Worm (Caenorhabditis elegans) whole organism, L2 larva: ENCODE results near the gene ets-9.

ENCODE experiments used
- R02D3.7 ChIP-seq: fragments of 150-350 bp; optimal IDR thresholded peaks from 2 replicates; lab custom pipeline; 2014; ENCODE audit warnings: missing biosample characterization, missing genetic modification characterization
- elt-3 ChIP-seq: sonication (generic microtip); optimal IDR thresholded peaks from 2 replicates; lab custom pipeline; 2017; ENCODE audit warnings: missing biosample characterization, missing genetic modification characterization
- mab-5 ChIP-seq: fragments of 150-350 bp; optimal IDR thresholded peaks from 2 replicates; lab custom pipeline; 2014; ENCODE audit warnings: missing biosample characterization, missing genetic modification characterization
- nhr-11 ChIP-seq: fragments of 150-350 bp; optimal IDR thresholded peaks from 2 replicates; lab custom pipeline; 2014; ENCODE audit warnings: missing biosample characterization, missing genetic modification characterization
- nhr-77 ChIP-seq: fragments of 150-350 bp; optimal IDR thresholded peaks from 2 replicates; lab custom pipeline; 2014; ENCODE audit warnings: missing biosample characterization, missing genetic modification characterization
- ztf-11 ChIP-seq: sonication (generic microtip); optimal IDR thresholded peaks from 2 replicates; lab custom pipeline; 2017; ENCODE audit warnings: missing biosample characterization, missing genetic modification characterization

DNA sequence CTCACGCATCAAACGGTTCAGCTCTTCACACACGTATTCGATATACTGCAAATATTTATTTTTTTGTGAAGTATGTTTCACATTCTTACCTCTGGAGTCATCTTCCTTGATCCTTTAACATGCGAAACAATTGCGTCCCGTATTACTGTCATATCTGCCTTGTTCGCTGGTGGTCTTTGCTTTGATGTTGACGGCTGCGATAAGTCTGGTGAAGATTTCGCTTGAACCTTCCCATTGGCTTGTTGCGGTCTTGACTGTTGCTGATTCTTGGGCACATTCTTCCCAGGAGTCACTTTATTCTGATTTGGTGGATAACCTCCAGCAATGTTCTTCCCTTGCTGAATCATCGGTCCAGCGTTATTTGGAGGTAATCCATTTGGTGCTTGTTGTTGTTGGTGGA is 23.7 kb downstream of the ets-9 start:
- TF ChIP-seq nhr-77 (tag; lab: Kevin White, UChicago) (no peak), R02D3.7 (tag; lab: Kevin White, UChicago) (no peak), elt-3 (tag; lab: Kevin White, UChicago) (no peak), mab-5 (tag; lab: Kevin White, UChicago) (no peak), nhr-11 (tag; lab: Kevin White, UChicago) (no peak), ztf-11 (tag; lab: Kevin White, UChicago) (no peak)
